Worm (Caenorhabditis elegans) whole organism, late embryonic: ENCODE data around the gene nhr-56.

Source experiments
- C08G9.2 ChIP-seq: sonication (generic microtip); optimal IDR thresholded peaks from 2 replicates; lab custom pipeline; 2016; ENCODE audit warnings: mild to moderate bottlenecking, missing genetic modification characterization, moderate library complexity, missing compliant biosample characterization
- F13H6.1 ChIP-seq: sonication (generic microtip); optimal IDR thresholded peaks from 2 replicates; lab custom pipeline; 2016; ENCODE audit warnings: missing genetic modification characterization, missing compliant biosample characterization
- K09A11.1 ChIP-seq: sonication (generic microtip); optimal IDR thresholded peaks from 2 replicates; lab custom pipeline; 2017; ENCODE audit warnings: antibody characterized with exemption, mild to moderate bottlenecking, missing genetic modification characterization, missing compliant biosample characterization; ENCODE audit not compliant: insufficient read depth
- T23F11.4 ChIP-seq: fragments of 200-800 bp; sonication (Bioruptor generic); optimal IDR thresholded peaks from 2 replicates; lab custom pipeline; 2018; ENCODE audit warnings: mild to moderate bottlenecking, missing genetic modification characterization, missing compliant biosample characterization
- ahr-1 ChIP-seq: sonication (generic microtip); optimal IDR thresholded peaks from 2 replicates; lab custom pipeline; 2016; ENCODE audit warnings: missing genetic modification characterization, missing compliant biosample characterization
- ceh-18 ChIP-seq: sonication (generic microtip); optimal IDR thresholded peaks from 2 replicates; lab custom pipeline; 2016; ENCODE audit warnings: missing genetic modification characterization, missing compliant biosample characterization
- ceh-2 ChIP-seq: sonication (generic microtip); optimal IDR thresholded peaks from 2 replicates; lab custom pipeline; 2016; ENCODE audit warnings: missing genotype, missing genetic modification characterization, missing compliant biosample characterization
- ceh-22 ChIP-seq: sonication (generic microtip); optimal IDR thresholded peaks from 2 replicates; lab custom pipeline; 2017; ENCODE audit warnings: missing biosample characterization, missing genetic modification characterization
- ceh-24 ChIP-seq: sonication (generic microtip); optimal IDR thresholded peaks from 2 replicates; lab custom pipeline; 2016; ENCODE audit warnings: mild to moderate bottlenecking, missing genetic modification characterization, missing compliant biosample characterization
- ceh-45 ChIP-seq: fragments of 200-800 bp; sonication (Bioruptor generic); IDR thresholded peaks from 2 replicates; pipeline ENCODE4 v1.3.6; 2022; ENCODE audit warnings: missing genetic modification reagents, missing genetic modification characterization, missing compliant biosample characterization
- ceh-6 ChIP-seq: fragments of 200-800 bp; sonication (Bioruptor generic); optimal IDR thresholded peaks from 2 replicates; lab custom pipeline; 2018; ENCODE audit warnings: mild to moderate bottlenecking, missing genetic modification characterization, missing compliant biosample characterization
- ceh-9 ChIP-seq: sonication (generic microtip); optimal IDR thresholded peaks from 2 replicates; lab custom pipeline; 2016; ENCODE audit warnings: mild to moderate bottlenecking, missing genetic modification characterization, inconsistent platforms, missing compliant biosample characterization
- che-1 ChIP-seq: sonication (generic microtip); optimal IDR thresholded peaks from 2 replicates; lab custom pipeline; 2016; ENCODE audit warnings: mild to moderate bottlenecking, missing genetic modification characterization, missing compliant biosample characterization
- elt-2 ChIP-seq: sonication (generic microtip); optimal IDR thresholded peaks from 2 replicates; lab custom pipeline; 2016; ENCODE audit warnings: missing genetic modification reagents, missing genetic modification characterization, missing compliant biosample characterization
- elt-4 ChIP-seq: sonication (generic microtip); optimal IDR thresholded peaks from 2 replicates; lab custom pipeline; 2016; ENCODE audit warnings: missing genetic modification characterization, missing compliant biosample characterization
- gmeb-2 ChIP-seq: sonication (generic microtip); optimal IDR thresholded peaks from 2 replicates; lab custom pipeline; 2016; ENCODE audit warnings: missing genetic modification characterization, inconsistent platforms, missing compliant biosample characterization
- hlh-30 ChIP-seq: sonication (generic microtip); optimal IDR thresholded peaks from 2 replicates; lab custom pipeline; 2017; ENCODE audit warnings: antibody characterized with exemption, missing genetic modification characterization, missing compliant biosample characterization; ENCODE audit not compliant: insufficient read depth
- hlh-8 ChIP-seq: sonication (generic microtip); optimal IDR thresholded peaks from 2 replicates; lab custom pipeline; 2016; ENCODE audit warnings: missing genotype, missing genetic modification characterization, missing compliant biosample characterization
- madf-2 ChIP-seq: sonication (generic microtip); optimal IDR thresholded peaks from 2 replicates; lab custom pipeline; 2017; ENCODE audit warnings: missing genetic modification characterization, missing compliant biosample characterization
- nfya-1 ChIP-seq: sonication (generic microtip); optimal IDR thresholded peaks from 2 replicates; lab custom pipeline; 2017; ENCODE audit warnings: missing genetic modification characterization, mild to moderate bottlenecking, missing compliant biosample characterization, antibody characterized with exemption, moderate library complexity
- nhr-11 ChIP-seq: fragments of 150-350 bp; optimal IDR thresholded peaks from 2 replicates; lab custom pipeline; 2014; ENCODE audit warnings: missing biosample characterization, missing genetic modification characterization
- nhr-232 ChIP-seq: sonication (generic microtip); optimal IDR thresholded peaks from 2 replicates; lab custom pipeline; 2016; ENCODE audit warnings: missing genetic modification characterization, missing compliant biosample characterization
- npax-4 ChIP-seq: sonication (generic microtip); optimal IDR thresholded peaks from 2 replicates; lab custom pipeline; 2016; ENCODE audit warnings: missing genetic modification characterization, missing compliant biosample characterization
- odd-2 ChIP-seq: sonication (generic microtip); optimal IDR thresholded peaks from 2 replicates; lab custom pipeline; 2017; ENCODE audit warnings: antibody characterized with exemption, mild to moderate bottlenecking, missing genetic modification characterization, missing compliant biosample characterization
- pag-3 ChIP-seq: sonication (generic microtip); optimal IDR thresholded peaks from 2 replicates; lab custom pipeline; 2016; ENCODE audit warnings: missing compliant biosample characterization, missing genetic modification characterization, borderline replicate concordance
- pat-9 ChIP-seq: fragments of 200-800 bp; sonication (Bioruptor generic); optimal IDR thresholded peaks from 2 replicates; lab custom pipeline; 2018; ENCODE audit warnings: mild to moderate bottlenecking, missing genetic modification characterization, moderate library complexity, missing compliant biosample characterization
- pha-2 ChIP-seq: sonication (generic microtip); optimal IDR thresholded peaks from 2 replicates; lab custom pipeline; 2017; ENCODE audit warnings: mild to moderate bottlenecking, missing genetic modification characterization, missing compliant biosample characterization
- pha-4 ChIP-seq: fragments of 150-350 bp; optimal IDR thresholded peaks from 2 replicates; lab custom pipeline; 2018; ENCODE audit warnings: missing biosample characterization, missing genetic modification reagents, missing genetic modification characterization
- pros-1 ChIP-seq: fragments of 150-350 bp; optimal IDR thresholded peaks from 2 replicates; lab custom pipeline; 2014; ENCODE audit warnings: missing biosample characterization, missing genetic modification reagents, missing genetic modification characterization
- ref-2 ChIP-seq: sonication (generic microtip); optimal IDR thresholded peaks from 2 replicates; lab custom pipeline; 2016; ENCODE audit warnings: missing genetic modification characterization, missing compliant biosample characterization
- rnt-1 ChIP-seq: sonication (generic microtip); optimal IDR thresholded peaks from 2 replicates; lab custom pipeline; 2016; ENCODE audit warnings: missing genetic modification characterization, missing compliant biosample characterization
- sdc-2 ChIP-seq: sonication (generic microtip); optimal IDR thresholded peaks from 2 replicates; lab custom pipeline; 2016; ENCODE audit warnings: missing genotype, missing genetic modification characterization, missing compliant biosample characterization
- sox-4 ChIP-seq: sonication (generic microtip); optimal IDR thresholded peaks from 2 replicates; lab custom pipeline; 2017; ENCODE audit warnings: mild to moderate bottlenecking, missing genetic modification characterization, inconsistent platforms, missing compliant biosample characterization
- syd-9 ChIP-seq: sonication (generic microtip); optimal IDR thresholded peaks from 2 replicates; lab custom pipeline; 2016; ENCODE audit warnings: mild to moderate bottlenecking, missing genetic modification characterization, moderate library complexity, missing compliant biosample characterization
- tbx-2 ChIP-seq: sonication (generic microtip); optimal IDR thresholded peaks from 2 replicates; lab custom pipeline; 2016; ENCODE audit warnings: missing genetic modification characterization, missing compliant biosample characterization
- ttx-3 ChIP-seq: sonication (generic microtip); optimal IDR thresholded peaks from 2 replicates; lab custom pipeline; 2016; ENCODE audit warnings: missing genetic modification reagents, missing genetic modification characterization, missing compliant biosample characterization
- unc-55 ChIP-seq: sonication (generic microtip); optimal IDR thresholded peaks from 2 replicates; lab custom pipeline; 2017; ENCODE audit warnings: missing biosample characterization, missing genetic modification reagents, missing genetic modification characterization
- zip-5 ChIP-seq: sonication (generic microtip); optimal IDR thresholded peaks from 2 replicates; lab custom pipeline; 2016; ENCODE audit warnings: missing genetic modification characterization, missing compliant biosample characterization

The nhr-56 gene

DNA sequence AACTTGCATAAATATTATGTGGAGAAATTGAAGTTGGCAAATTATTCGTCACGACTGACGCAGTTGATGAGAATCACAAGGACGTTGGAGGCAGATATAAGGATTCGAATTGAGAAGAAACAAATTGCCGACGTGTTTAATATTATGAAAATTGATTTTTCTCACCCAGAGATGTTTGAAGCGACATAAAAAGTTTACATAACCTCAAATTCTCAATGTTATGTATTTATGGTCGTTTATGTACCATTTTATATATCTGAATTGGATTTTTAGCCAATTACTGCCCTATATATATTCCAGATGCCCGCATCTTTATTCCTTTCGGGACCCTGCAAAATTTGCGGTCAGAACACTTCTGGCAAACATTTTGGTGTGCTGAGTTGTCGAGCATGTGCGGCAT lies 10.0 kb downstream of the nhr-56 start, which contains the start of gene nhr-126:
Gene nhr-126, plus strand, starts transcription at position 301 of the 400 bp plus-strand sequence.
- TF ChIP-seq pat-9 (tag; lab: Kevin White, UChicago) (no peak), pag-3 (tag; lab: Kevin White, UChicago) (no peak)

- TF ChIP-seq gmeb-2 (no peak), C08G9.2 (no peak), pat-9 (tag; lab: Kevin White, UChicago) (no peak), npax-4 (tag; lab: Kevin White, UChicago) (no peak), unc-55 (GFP tag; lab: Kevin White, UChicago) (no peak), madf-2 (tag; lab: Kevin White, UChicago) (no peak), ahr-1 (tag; lab: Kevin White, UChicago) (no peak), zip-5 (tag; lab: Kevin White, UChicago) (no peak), ceh-2 (no peak), T23F11.4 (no peak), che-1 (tag; lab: Kevin White, UChicago) (no peak), ceh-24 (tag; lab: Kevin White, UChicago) (no peak), F13H6.1 (tag; lab: Kevin White, UChicago) (no peak), rnt-1 (tag; lab: Kevin White, UChicago) (no peak)
These were observed 12.1 kb downstream of the nhr-56 start, which contains the start of gene nhr-134 for ce11 chrV:2230912-2231311. Gene nhr-134 (plus strand): TSS chrV:2231223.

ce11 chrV:2233177-2233576 lies 14.4 kb downstream of the nhr-56 start, which contains the start of gene nhr-96:
Gene nhr-96 (plus strand): TSS chrV:2233477.
- no peak for TF ChIP-seq elt-2 (tag; lab: Kevin White, UChicago)
- no peak for TF ChIP-seq nhr-232
- TF ChIP-seq elt-4 (tag; lab: Kevin White, UChicago): no peak
- no peak for TF ChIP-seq ceh-22 (tag; lab: Kevin White, UChicago)
- TF ChIP-seq hlh-8: no peak
- no peak for TF ChIP-seq npax-4 (tag; lab: Kevin White, UChicago)
- no peak for TF ChIP-seq tbx-2 (tag; lab: Kevin White, UChicago)
- no peak for TF ChIP-seq odd-2 (tag; lab: Kevin White, UChicago)
- no peak for TF ChIP-seq hlh-30 (tag; lab: Kevin White, UChicago)
- no peak for TF ChIP-seq sdc-2
- no peak for TF ChIP-seq ceh-18 (tag; lab: Kevin White, UChicago)
- TF ChIP-seq ttx-3 (tag; lab: Kevin White, UChicago): no peak
- no peak for TF ChIP-seq ceh-9 (tag; lab: Kevin White, UChicago)
- no peak for TF ChIP-seq sox-4
- TF ChIP-seq pha-2 (tag; lab: Kevin White, UChicago): no peak
- no peak for TF ChIP-seq nfya-1 (tag; lab: Kevin White, UChicago)
- TF ChIP-seq pros-1: no peak
- no peak for TF ChIP-seq nhr-11 (tag; lab: Kevin White, UChicago)
- TF ChIP-seq ceh-45 (GFP tag; lab: Robert Waterston, UW): no peak
- no peak for TF ChIP-seq syd-9 (tag; lab: Kevin White, UChicago)

ce11 chrV:2235848-2236247 lies 17.0 kb downstream of the nhr-56 start, which contains the start of gene cyp-33C4:
Gene cyp-33C4 (plus strand): TSS chrV:2236140.
- TF ChIP-seq ceh-22 (tag; lab: Kevin White, UChicago): no peak
- no peak for TF ChIP-seq ttx-3 (tag; lab: Kevin White, UChicago)
- no peak for TF ChIP-seq ref-2 (tag; lab: Kevin White, UChicago)
- TF ChIP-seq K09A11.1: no peak
- no peak for TF ChIP-seq pha-4
- no peak for TF ChIP-seq pat-9 (tag; lab: Kevin White, UChicago)
- no peak for TF ChIP-seq ceh-6 (GFP tag; lab: Kevin White, UChicago)
